Fruit fly (Drosophila melanogaster) whole organism, adult: ENCODE data around the gene ro.
A peak's percentile ranks its signal among the peaks of the same experiment; 100 is the strongest.

Experiments used
- CG33017 ChIP-seq: fragments of 200-800 bp; sonication (Bioruptor generic); optimal IDR thresholded peaks from 2 replicates; lab custom pipeline; 2018; ENCODE audit warnings: missing biosample characterization, mild to moderate bottlenecking, missing genetic modification characterization, moderate library complexity
- CG5204 ChIP-seq: fragments of 200-800 bp; sonication (Bioruptor generic); optimal IDR thresholded peaks from 2 replicates; lab custom pipeline; 2016; ENCODE audit warnings: missing biosample characterization, missing genetic modification characterization
- CG7045 ChIP-seq: fragments of 200-800 bp; sonication (Bioruptor generic); optimal IDR thresholded peaks from 2 replicates; lab custom pipeline; 2017; ENCODE audit warnings: missing biosample characterization, mild to moderate bottlenecking, missing genetic modification characterization
- CG7101 ChIP-seq: fragments of 200-800 bp; sonication (Bioruptor generic); optimal IDR thresholded peaks from 2 replicates; lab custom pipeline; 2018; ENCODE audit warnings: missing biosample characterization, mild to moderate bottlenecking, missing genetic modification characterization, moderate library complexity
- Clk ChIP-seq: fragments of 200-800 bp; sonication (Bioruptor generic); optimal IDR thresholded peaks from 2 replicates; lab custom pipeline; 2017; ENCODE audit warnings: missing biosample characterization, missing genetic modification characterization
- Crg-1 ChIP-seq: fragments of 200-800 bp; sonication (Bioruptor generic); optimal IDR thresholded peaks from 2 replicates; lab custom pipeline; 2016; ENCODE audit warnings: missing biosample characterization, missing genetic modification characterization
- cnc ChIP-seq, 2 experiments: fragments of >200 bp; optimal IDR thresholded peaks; 2 replicates each; lab custom pipeline; 2017
- kay ChIP-seq: fragments of 200-800 bp; sonication (Bioruptor generic); peaks from one replicate; lab custom pipeline; 2016; ENCODE audit warnings: missing biosample characterization, missing genetic modification characterization, borderline replicate concordance
- ovo ChIP-seq: fragments of 200-800 bp; sonication (Bioruptor generic); optimal IDR thresholded peaks from 2 replicates; lab custom pipeline; 2016; ENCODE audit warnings: missing biosample characterization, missing genetic modification characterization
- toe ChIP-seq: fragments of 200-800 bp; sonication (Bioruptor generic); optimal IDR thresholded peaks from 2 replicates; lab custom pipeline; 2016; ENCODE audit warnings: missing biosample characterization, missing genetic modification characterization

dm6 chr3R:26875544-26876027 lies 5.4 kb downstream of the ro start, which contains the start of gene Rb97D:
- TF ChIP-seq Crg-1 (peak; percentile 45), kay (GFP tag; lab: Kevin White, UChicago) (no peak), CG7045 (GFP tag; lab: Kevin White, UChicago) (peak; percentile 72), Clk (GFP tag; lab: Kevin White, UChicago) (peak; percentile 55), CG7101 (tag; lab: Kevin White, UChicago) (peak; percentile 71), cnc (optimal IDR thresholded peaks at IDR 0.05; lab: Kevin White, UChicago) (no peak), toe (GFP tag; lab: Kevin White, UChicago) (peak; percentile 84), CG5204 (GFP tag; lab: Kevin White, UChicago) (no peak), CG33017 (tag; lab: Kevin White, UChicago) (peak; percentile 63), ovo (GFP tag; lab: Kevin White, UChicago) (no peak)
